Worm (Caenorhabditis elegans) whole organism, L1 larva: Measurements from ENCODE around the gene srab-17.

Experiments used
- alr-1 ChIP-seq: fragments of 200-800 bp; sonication (Bioruptor generic); optimal IDR thresholded peaks from 2 replicates; lab custom pipeline; 2018; ENCODE audit warnings: borderline replicate concordance, mild to moderate bottlenecking, missing genetic modification characterization, missing compliant biosample characterization
- ama-1 ChIP-seq: fragments of 150-350 bp; optimal IDR thresholded peaks from 2 replicates; lab custom pipeline; 2014
- blmp-1 ChIP-seq: fragments of 150-350 bp; optimal IDR thresholded peaks from 2 replicates; lab custom pipeline; 2014; ENCODE audit warnings: missing biosample characterization, missing genetic modification characterization
- dpl-1 ChIP-seq, 3 experiments: fragments of 150-350 bp in 2 of 3; sonication (generic microtip) in 1 of 3; optimal IDR thresholded peaks; 2 replicates each; lab custom pipeline; 2014 to 2017; ENCODE audit warnings: missing biosample characterization in 3 of 3, missing genetic modification characterization in 3 of 3, missing genetic modification reagents in 3 of 3
- efl-1 ChIP-seq, 4 experiments: fragments of 150-350 bp; optimal IDR thresholded peaks in 3 of 4; peaks in 1 of 4; 1 replicate in 1 of 4; 2 replicates in 3 of 4; lab custom pipeline; 2014; ENCODE audit warnings: missing biosample characterization in 2 of 4, missing genetic modification characterization in 2 of 4, missing genetic modification reagents in 2 of 4
- efl-3 ChIP-seq: fragments of 200-800 bp; sonication (Bioruptor generic); optimal IDR thresholded peaks from 2 replicates; lab custom pipeline; 2018; ENCODE audit warnings: mild to moderate bottlenecking, missing genetic modification characterization, missing compliant biosample characterization
- egl-13 ChIP-seq: sonication (generic microtip); optimal IDR thresholded peaks from 2 replicates; lab custom pipeline; 2016; ENCODE audit warnings: missing genotype, missing genetic modification reagents, missing genetic modification characterization, missing compliant biosample characterization
- elt-2 ChIP-seq: sonication (generic microtip); optimal IDR thresholded peaks from 2 replicates; lab custom pipeline; 2016; ENCODE audit warnings: missing genetic modification characterization, mild to moderate bottlenecking, inconsistent platforms, missing compliant biosample characterization, missing genetic modification reagents
- elt-3 ChIP-seq, 6 experiments: fragments of 150-350 bp in 1 of 6; sonication (generic microtip); optimal IDR thresholded peaks; 2 replicates each; lab custom pipeline; 2017 to 2018; ENCODE audit warnings: missing biosample characterization in 6 of 6, missing genetic modification characterization in 6 of 6, inconsistent platforms in 1 of 6
- fkh-8 ChIP-seq: sonication (generic microtip); optimal IDR thresholded peaks from 2 replicates; lab custom pipeline; 2016; ENCODE audit warnings: mild to moderate bottlenecking, missing genetic modification characterization, missing compliant biosample characterization
- hpl-2 ChIP-seq: fragments of 150-350 bp; optimal IDR thresholded peaks from 2 replicates; lab custom pipeline; 2014; ENCODE audit warnings: missing biosample characterization, missing genetic modification reagents, missing genetic modification characterization
- isw-1 ChIP-seq: fragments of 200-800 bp; sonication (Bioruptor generic); IDR thresholded peaks from 2 replicates; pipeline ENCODE4 v1.3.6; 2022; ENCODE audit warnings: missing genetic modification characterization, missing compliant biosample characterization
- lin-15B ChIP-seq: fragments of 150-350 bp; sonication (generic microtip); optimal IDR thresholded peaks from 3 replicates; lab custom pipeline; 2014; ENCODE audit warnings: missing biosample characterization, missing genetic modification characterization
- lin-39 ChIP-seq: fragments of 150-350 bp; optimal IDR thresholded peaks from 2 replicates; lab custom pipeline; 2014; ENCODE audit warnings: missing biosample characterization, missing genetic modification reagents, missing genetic modification characterization
- lir-3 ChIP-seq: sonication (generic microtip); optimal IDR thresholded peaks from 2 replicates; lab custom pipeline; 2016; ENCODE audit warnings: mild to moderate bottlenecking, missing genetic modification characterization, moderate library complexity, missing compliant biosample characterization; ENCODE audit not compliant: poor library complexity
- nhr-237 ChIP-seq: fragments of 150-350 bp; optimal IDR thresholded peaks from 2 replicates; lab custom pipeline; 2014; ENCODE audit warnings: missing biosample characterization, missing genetic modification characterization
- nhr-47 ChIP-seq: sonication (generic microtip); optimal IDR thresholded peaks from 2 replicates; lab custom pipeline; 2016; ENCODE audit warnings: mild to moderate bottlenecking, missing genetic modification characterization, moderate library complexity, missing compliant biosample characterization
- nhr-76 ChIP-seq: sonication (generic microtip); optimal IDR thresholded peaks from 2 replicates; lab custom pipeline; 2017; ENCODE audit warnings: missing biosample characterization, missing genetic modification characterization
- nhr-77 ChIP-seq: fragments of 150-350 bp; optimal IDR thresholded peaks from 2 replicates; lab custom pipeline; 2014; ENCODE audit warnings: missing biosample characterization, missing genetic modification characterization
- nhr-84 ChIP-seq: sonication (generic microtip); optimal IDR thresholded peaks from 2 replicates; lab custom pipeline; 2017; ENCODE audit warnings: missing biosample characterization, missing genetic modification characterization
- pax-3 ChIP-seq: fragments of 200-800 bp; sonication (Bioruptor generic); optimal IDR thresholded peaks from 2 replicates; lab custom pipeline; 2018; ENCODE audit warnings: mild to moderate bottlenecking, missing genetic modification characterization, moderate library complexity, missing compliant biosample characterization
- skn-1 ChIP-seq: fragments of 150-350 bp; optimal IDR thresholded peaks from 2 replicates; lab custom pipeline; 2014; ENCODE audit warnings: missing biosample characterization, missing genetic modification characterization
- snu-23 ChIP-seq: sonication (generic microtip); optimal IDR thresholded peaks from 2 replicates; lab custom pipeline; 2016; ENCODE audit warnings: missing genetic modification characterization, missing compliant biosample characterization
- sptf-1 ChIP-seq: fragments of 150-350 bp; optimal IDR thresholded peaks from 2 replicates; lab custom pipeline; 2014; ENCODE audit warnings: missing biosample characterization, missing genetic modification characterization
- sup-37 ChIP-seq: fragments of 200-800 bp; sonication (Bioruptor generic); optimal IDR thresholded peaks from 2 replicates; lab custom pipeline; 2018; ENCODE audit warnings: mild to moderate bottlenecking, missing genetic modification characterization, missing compliant biosample characterization
- tbx-2 ChIP-seq: sonication (generic microtip); optimal IDR thresholded peaks from 2 replicates; lab custom pipeline; 2016; ENCODE audit warnings: missing genetic modification characterization, missing compliant biosample characterization
- tlp-1 ChIP-seq: fragments of 150-350 bp; optimal IDR thresholded peaks from 2 replicates; lab custom pipeline; 2014; ENCODE audit warnings: missing biosample characterization, missing genetic modification characterization
- unc-130 ChIP-seq: fragments of 150-350 bp; optimal IDR thresholded peaks from 2 replicates; lab custom pipeline; 2017; ENCODE audit warnings: missing biosample characterization, missing genetic modification characterization, inconsistent platforms
- unc-62 ChIP-seq: fragments of 150-350 bp; optimal IDR thresholded peaks from 2 replicates; lab custom pipeline; 2014; ENCODE audit warnings: missing biosample characterization, missing genetic modification reagents, missing genetic modification characterization
- unc-98 ChIP-seq: fragments of 200-800 bp; sonication (Bioruptor generic); IDR thresholded peaks from 2 replicates; pipeline ENCODE4 v1.3.6; 2022; ENCODE audit warnings: missing genetic modification characterization, missing compliant biosample characterization
- zag-1 ChIP-seq: fragments of 150-350 bp; optimal IDR thresholded peaks from 2 replicates; lab custom pipeline; 2014; ENCODE audit warnings: missing biosample characterization, missing genetic modification characterization
- zip-4 ChIP-seq: fragments of 200-800 bp; sonication (Bioruptor generic); optimal IDR thresholded peaks from 2 replicates; lab custom pipeline; 2018; ENCODE audit warnings: mild to moderate bottlenecking, missing genetic modification characterization, moderate library complexity, missing compliant biosample characterization

The srab-17 gene

DNA sequence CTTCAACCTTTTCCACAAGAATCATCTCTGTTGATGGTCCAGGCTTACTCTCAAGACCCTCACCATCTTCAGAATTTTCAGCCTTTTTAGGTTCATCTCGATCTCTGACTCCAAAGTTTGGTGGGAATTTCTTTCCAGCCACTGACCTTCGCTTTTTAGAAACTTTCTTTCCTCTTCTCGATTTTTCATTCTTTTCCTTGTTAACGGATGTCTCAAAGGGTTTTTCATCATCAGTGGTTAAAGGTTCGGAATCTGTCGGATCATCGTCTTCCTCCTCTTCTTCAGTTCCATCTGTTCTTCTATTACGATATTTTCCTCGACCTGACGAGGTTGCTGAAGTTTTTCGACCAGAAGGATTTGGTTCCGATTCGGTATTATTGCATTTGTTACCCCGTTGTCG, 19.6 kb downstream of the srab-17 start:
- no peak for TF ChIP-seq nhr-76 (tag; lab: Kevin White, UChicago)
- TF ChIP-seq ama-1 (lab: Kevin White, UChicago) = no peak
- no peak for TF ChIP-seq lin-39 (tag; lab: Kevin White, UChicago)
- no peak for TF ChIP-seq dpl-1 (GFP tag; optimal IDR thresholded peaks at IDR 0.05; lab: Kevin White, UChicago)
- TF ChIP-seq tlp-1 (tag; lab: Kevin White, UChicago) = no peak
- no peak for TF ChIP-seq fkh-8 (tag; lab: Kevin White, UChicago)
- no peak for TF ChIP-seq nhr-237
- TF ChIP-seq alr-1 = no peak
- no peak for TF ChIP-seq zag-1 (tag; lab: Kevin White, UChicago)
- no peak for TF ChIP-seq lir-3

DNA sequence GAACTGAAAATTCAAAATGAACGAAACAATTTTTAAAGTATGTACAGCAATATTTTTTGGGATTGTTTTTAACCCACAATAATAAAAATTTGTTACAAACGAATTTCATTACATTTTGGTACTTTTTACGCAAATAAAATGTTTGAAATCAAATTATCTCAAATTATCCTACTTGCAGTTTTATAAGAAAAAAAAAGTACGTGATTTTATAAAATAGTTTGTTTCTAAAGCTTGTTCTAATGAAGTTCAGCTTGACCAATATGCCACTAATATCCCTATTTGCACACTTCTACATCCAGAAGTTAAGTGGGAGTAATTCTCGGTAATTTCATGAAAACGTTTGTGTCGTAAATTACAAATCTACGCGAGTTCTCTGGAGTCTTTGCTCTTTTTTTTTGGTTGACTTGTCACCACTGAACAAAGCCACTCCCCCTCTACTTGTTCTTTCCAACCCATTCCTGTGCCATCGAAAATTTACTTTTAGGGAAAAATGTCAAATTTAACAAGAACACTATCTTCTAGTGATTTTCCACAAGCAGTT, 24.8 kb downstream of the srab-17 start, which contains the start of gene sru-8:
sru-8 (plus strand) TSS at position 491 of the 541 bp plus-strand sequence.
- no peak for TF ChIP-seq alr-1
- TF ChIP-seq elt-2 (tag; lab: Kevin White, UChicago) = no peak

DNA sequence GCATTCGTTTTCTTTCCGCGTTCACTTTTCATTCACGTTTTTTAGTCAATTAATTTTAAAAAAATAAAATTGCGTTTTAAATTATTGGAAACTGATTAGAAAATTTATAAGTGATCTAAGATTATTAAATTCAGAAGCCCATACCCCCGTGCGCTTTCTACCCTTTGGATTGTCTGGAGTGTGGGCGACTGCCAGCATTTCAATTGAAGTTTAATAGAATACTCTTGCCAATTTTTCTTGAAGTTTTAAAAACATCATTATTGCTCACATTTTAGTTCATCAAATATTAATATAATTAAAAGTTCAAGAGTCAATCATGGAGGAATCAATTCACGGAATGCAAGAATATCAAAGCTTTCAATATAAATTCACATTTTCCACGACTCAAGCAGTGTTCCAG, 26.8 kb downstream of the srab-17 start, which contains the start of gene sru-36:
sru-36 (plus strand) TSS at position 301 of the 400 bp plus-strand sequence.
- no peak for TF ChIP-seq fkh-8 (tag; lab: Kevin White, UChicago)
- TF ChIP-seq zag-1 (tag; lab: Kevin White, UChicago) = no peak

DNA sequence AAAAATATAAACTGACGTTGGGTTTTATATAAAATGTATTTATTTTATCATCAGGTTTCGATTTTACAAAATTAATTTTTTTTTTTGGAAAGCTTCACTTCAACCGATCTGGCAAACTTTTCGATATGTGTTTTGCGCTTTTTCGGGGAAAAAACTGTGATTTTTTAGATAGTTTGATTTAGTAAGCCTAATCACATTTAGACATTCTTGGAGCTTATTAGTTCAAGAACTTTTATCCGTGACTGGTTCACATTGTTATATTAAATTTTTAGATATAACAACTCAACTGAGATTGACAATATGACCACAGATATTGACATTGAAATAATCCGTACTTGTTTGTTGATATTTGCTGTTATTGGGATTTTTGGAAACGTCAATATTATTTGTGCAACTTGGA, 30.5 kb downstream of the srab-17 start, which contains the start of gene srsx-21:
srsx-21 (plus strand) TSS at position 301 of the 400 bp plus-strand sequence.
- no peak for TF ChIP-seq nhr-77 (tag; lab: Kevin White, UChicago)

DNA sequence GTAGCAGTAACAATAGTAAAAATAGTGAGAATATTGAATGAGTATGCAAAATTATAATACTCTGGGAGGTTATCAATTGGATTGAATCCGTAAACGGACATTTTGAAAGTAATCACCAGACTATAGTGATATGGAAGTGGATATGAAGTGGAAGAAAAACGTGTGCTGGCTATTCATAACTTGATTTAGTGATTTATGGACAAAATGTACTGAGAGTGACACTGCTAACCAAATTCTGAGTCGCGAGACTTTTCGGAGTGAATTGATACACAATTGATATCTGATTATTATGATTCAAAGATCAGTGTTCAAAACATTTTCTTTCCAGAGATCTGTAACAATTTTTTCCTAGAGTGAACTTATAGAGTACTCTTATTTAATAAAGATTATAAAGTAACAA, 32.3 kb downstream of the srab-17 start, which contains the start of gene sru-38:
sru-38 (minus strand) TSS at position 101 of the 400 bp plus-strand sequence.
- TF ChIP-seq nhr-76 (tag; lab: Kevin White, UChicago) (no peak), pax-3 (no peak), blmp-1 (tag; lab: Kevin White, UChicago) (no peak), unc-98 (GFP tag; lab: Robert Waterston, UW) (no peak), skn-1 (tag; lab: Kevin White, UChicago) (no peak), ama-1 (lab: Kevin White, UChicago) (no peak), unc-62 (GFP tag; lab: Kevin White, UChicago) (no peak), sup-37 (no peak), isw-1 (no peak), elt-3 (tag; optimal IDR thresholded peaks at IDR 0.05; lab: Kevin White, UChicago) (no peak), efl-3 (GFP tag; lab: Kevin White, UChicago) (no peak), lir-3 (no peak)

DNA sequence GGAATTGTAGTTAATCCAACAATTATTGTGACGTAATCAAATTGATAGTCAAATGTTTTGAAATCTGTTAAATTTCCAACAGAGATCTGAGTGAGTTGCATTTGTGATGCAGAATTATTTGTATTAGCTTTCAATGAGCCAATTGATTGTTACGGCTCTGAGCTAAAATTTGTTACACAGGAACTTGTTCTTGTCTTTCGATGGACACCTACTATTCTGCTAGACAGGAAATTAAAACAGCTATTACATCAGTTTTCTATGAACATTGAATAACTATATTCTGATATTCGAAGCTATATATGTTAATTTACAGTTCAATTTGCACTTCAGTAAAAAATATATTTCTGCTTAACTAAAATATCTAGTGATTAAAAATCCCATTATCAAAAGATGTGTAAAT, 34.3 kb downstream of the srab-17 start, which contains the start of gene sru-40:
sru-40 (minus strand) TSS at position 101 of the 400 bp plus-strand sequence.
- TF ChIP-seq egl-13 (no peak), isw-1 (no peak), snu-23 (GFP tag; lab: Kevin White, UChicago) (no peak), sup-37 (no peak), zip-4 (GFP tag; lab: Kevin White, UChicago) (no peak), unc-130 (tag; lab: Kevin White, UChicago) (no peak), hpl-2 (GFP tag; lab: Kevin White, UChicago) (no peak), tbx-2 (tag; lab: Kevin White, UChicago) (no peak), unc-62 (GFP tag; lab: Kevin White, UChicago) (no peak), nhr-84 (tag; lab: Kevin White, UChicago) (no peak), lin-15B (no peak), efl-1 (optimal IDR thresholded peaks at IDR 0.05; lab: Kevin White, UChicago) (no peak), efl-1 (GFP tag; optimal IDR thresholded peaks at IDR 0.05 in 1 of 2; lab: Kevin White, UChicago) (no peak), sptf-1 (tag; lab: Kevin White, UChicago) (no peak), nhr-77 (tag; lab: Kevin White, UChicago) (no peak), nhr-47 (tag; lab: Kevin White, UChicago) (no peak)
